Fruit fly (Drosophila melanogaster): ENCODE results near the gene CG45263.

CG45263 gene

dm6 chr3R:8469716-8470393 lies 7.6 kb downstream of the CG45263 start:
- TF ChIP-seq CG5204 (GFP tag; optimal IDR thresholded peaks at IDR 0.05) (no peak), CG33017 (tag; optimal IDR thresholded peaks at IDR 0.05) (no peak), CG1620 (GFP tag; optimal IDR thresholded peaks at IDR 0.05) (no peak), Clk (GFP tag; optimal IDR thresholded peaks at IDR 0.05) (no peak), Mnt (GFP tag; optimal IDR thresholded peaks at IDR 0.05) (no peak), CG12768 (GFP tag; optimal IDR thresholded peaks at IDR 0.05) (no peak), CG11617 (GFP tag; optimal IDR thresholded peaks at IDR 0.05) (no peak), Hr96 (GFP tag; optimal IDR thresholded peaks at IDR 0.05) (no peak), ovo (GFP tag; optimal IDR thresholded peaks at IDR 0.05) (no peak), CG7045 (GFP tag; optimal IDR thresholded peaks at IDR 0.05) (no peak), cnc (optimal IDR thresholded peaks at IDR 0.05) (no peak), cic (GFP tag; optimal IDR thresholded peaks at IDR 0.05) (no peak), Crg-1 (GFP tag; optimal IDR thresholded peaks at IDR 0.05) (no peak), CG7101 (tag; optimal IDR thresholded peaks at IDR 0.05) (no peak), pad (GFP tag; optimal IDR thresholded peaks at IDR 0.05) (no peak), CG14711 (tag; optimal IDR thresholded peaks at IDR 0.05) (no peak), tj (GFP tag; optimal IDR thresholded peaks at IDR 0.05) (no peak), bab1 (GFP tag; optimal IDR thresholded peaks at IDR 0.05) (no peak), toe (GFP tag; optimal IDR thresholded peaks at IDR 0.05) (no peak), kay (GFP tag; ENCODE audit: borderline replicate concordance) (no peak)

DNA sequence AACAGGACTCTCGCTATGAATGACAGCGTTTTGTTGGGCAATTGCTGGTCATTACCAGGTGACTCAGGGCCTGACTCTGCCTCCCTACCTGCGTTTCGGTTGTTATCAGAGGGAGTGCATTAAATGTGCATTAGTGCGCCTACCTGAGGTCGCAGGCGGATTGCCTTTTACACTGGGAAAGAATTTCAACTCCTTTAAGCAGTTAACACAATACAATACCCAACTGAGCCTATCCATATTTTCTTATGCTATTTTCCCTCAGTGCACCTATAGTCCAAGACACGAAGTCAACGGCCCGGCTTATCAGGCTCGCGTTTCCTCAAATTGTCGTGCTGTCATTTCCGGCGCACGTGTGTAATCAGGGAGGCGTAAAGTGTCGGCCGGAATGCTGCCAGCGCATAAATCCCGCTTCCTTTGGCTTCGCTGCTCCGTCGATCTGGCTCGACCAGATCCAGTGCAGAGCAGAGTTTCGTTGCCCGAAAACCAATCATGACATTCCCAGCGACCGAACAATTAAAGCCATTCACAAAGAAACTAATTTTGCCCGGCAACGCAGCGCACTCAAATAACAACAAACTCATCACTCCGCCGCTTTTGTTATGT lies 9.5 kb downstream of the CG45263 start:
- TF ChIP-seq CG1620 (GFP tag; optimal IDR thresholded peaks at IDR 0.05) (no peak), ovo (GFP tag; optimal IDR thresholded peaks at IDR 0.05) (no peak), cic (GFP tag; optimal IDR thresholded peaks at IDR 0.05) (no peak), Hr96 (GFP tag; optimal IDR thresholded peaks at IDR 0.05) (no peak)

DNA sequence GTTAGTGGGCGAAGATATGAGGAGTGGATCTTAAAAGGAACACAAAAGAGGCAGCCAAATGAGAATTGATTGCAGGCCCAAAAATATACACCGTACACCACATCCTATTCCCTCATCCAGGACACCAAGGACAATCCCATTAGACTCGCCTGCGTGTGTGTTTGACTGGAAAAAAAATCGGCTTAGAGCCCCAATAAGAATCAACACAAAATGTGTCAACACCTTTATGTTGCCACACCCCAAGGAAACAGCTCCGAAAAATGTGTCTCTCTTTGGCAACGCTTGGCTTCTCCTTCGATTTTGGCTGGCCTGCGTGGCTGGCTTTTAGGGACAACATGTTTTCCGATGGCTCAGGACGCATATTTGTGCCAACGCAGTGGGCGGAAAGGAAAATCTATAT lies 13.5 kb downstream of the CG45263 start:
- no peak for TF ChIP-seq CG12768 (GFP tag; optimal IDR thresholded peaks at IDR 0.05)
- TF ChIP-seq CG33017 (tag; optimal IDR thresholded peaks at IDR 0.05) = no peak
- TF ChIP-seq ovo (GFP tag; optimal IDR thresholded peaks at IDR 0.05) = no peak
- no peak for TF ChIP-seq cic (GFP tag; optimal IDR thresholded peaks at IDR 0.05)
- TF ChIP-seq Crg-1 (GFP tag; optimal IDR thresholded peaks at IDR 0.05) = no peak
- no peak for TF ChIP-seq pad (GFP tag; optimal IDR thresholded peaks at IDR 0.05)
- no peak for TF ChIP-seq cnc (optimal IDR thresholded peaks at IDR 0.05)
- TF ChIP-seq CG7045 (GFP tag; optimal IDR thresholded peaks at IDR 0.05) = no peak
- TF ChIP-seq Hr96 (GFP tag; optimal IDR thresholded peaks at IDR 0.05) = no peak
- no peak for TF ChIP-seq CG14711 (tag; optimal IDR thresholded peaks at IDR 0.05)
- no peak for TF ChIP-seq bab1 (GFP tag; optimal IDR thresholded peaks at IDR 0.05)
- no peak for TF ChIP-seq CG1620 (GFP tag; optimal IDR thresholded peaks at IDR 0.05)
- TF ChIP-seq Clk (GFP tag; optimal IDR thresholded peaks at IDR 0.05) = no peak
- no peak for TF ChIP-seq CG5204 (GFP tag; optimal IDR thresholded peaks at IDR 0.05)
- TF ChIP-seq toe (GFP tag; optimal IDR thresholded peaks at IDR 0.05) = no peak
- no peak for TF ChIP-seq CG11617 (GFP tag; optimal IDR thresholded peaks at IDR 0.05)
- TF ChIP-seq Mnt (GFP tag; optimal IDR thresholded peaks at IDR 0.05) = no peak
- TF ChIP-seq kay (GFP tag; ENCODE audit: borderline replicate concordance) = no peak

DNA sequence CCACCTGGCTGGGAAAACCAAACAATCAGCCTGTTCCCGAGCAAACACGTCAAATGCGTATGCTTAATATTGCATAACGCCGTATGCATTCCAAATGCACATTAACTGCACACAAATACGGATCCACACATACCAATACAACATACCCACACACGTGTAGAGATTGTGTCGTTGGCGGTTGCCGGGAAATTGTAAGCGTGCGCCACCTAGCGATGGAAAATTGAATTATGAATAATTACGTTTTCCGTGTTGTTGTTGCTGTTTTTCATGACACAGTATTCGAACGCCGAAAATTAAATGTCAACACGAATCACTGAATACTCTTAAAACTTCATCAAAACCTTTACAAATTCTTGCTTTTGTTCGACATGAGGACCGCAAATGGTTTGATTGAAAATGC lies 21.0 kb downstream of the CG45263 start:
- TF ChIP-seq toe (GFP tag; optimal IDR thresholded peaks at IDR 0.05) (no peak), CG7101 (tag; optimal IDR thresholded peaks at IDR 0.05) (no peak), pad (GFP tag; optimal IDR thresholded peaks at IDR 0.05) (no peak), CG1620 (GFP tag; optimal IDR thresholded peaks at IDR 0.05) (no peak), cic (GFP tag; optimal IDR thresholded peaks at IDR 0.05) (no peak), CG7045 (GFP tag; optimal IDR thresholded peaks at IDR 0.05) (no peak), bab1 (GFP tag; optimal IDR thresholded peaks at IDR 0.05) (no peak), CG5204 (GFP tag; optimal IDR thresholded peaks at IDR 0.05) (no peak), ovo (GFP tag; optimal IDR thresholded peaks at IDR 0.05) (no peak), Crg-1 (GFP tag; optimal IDR thresholded peaks at IDR 0.05) (no peak), Clk (GFP tag; optimal IDR thresholded peaks at IDR 0.05) (no peak), CG33017 (tag; optimal IDR thresholded peaks at IDR 0.05) (no peak), Mnt (GFP tag; optimal IDR thresholded peaks at IDR 0.05) (no peak), CG11617 (GFP tag; optimal IDR thresholded peaks at IDR 0.05) (no peak), CG12768 (GFP tag; optimal IDR thresholded peaks at IDR 0.05) (no peak), kay (GFP tag; ENCODE audit: borderline replicate concordance) (no peak), tj (GFP tag; optimal IDR thresholded peaks at IDR 0.05) (no peak), cnc (optimal IDR thresholded peaks at IDR 0.05) (no peak), Hr96 (GFP tag; optimal IDR thresholded peaks at IDR 0.05) (no peak)

- TF ChIP-seq Hr96 (GFP tag; optimal IDR thresholded peaks at IDR 0.05) = no peak
- TF ChIP-seq CG7101 (tag; optimal IDR thresholded peaks at IDR 0.05) = no peak
- TF ChIP-seq CG12768 (GFP tag; optimal IDR thresholded peaks at IDR 0.05) = no peak
- no peak for TF ChIP-seq bab1 (GFP tag; optimal IDR thresholded peaks at IDR 0.05)
- no peak for TF ChIP-seq cnc (optimal IDR thresholded peaks at IDR 0.05)
- TF ChIP-seq CG5204 (GFP tag; optimal IDR thresholded peaks at IDR 0.05) = no peak
- no peak for TF ChIP-seq toe (GFP tag; optimal IDR thresholded peaks at IDR 0.05)
- TF ChIP-seq Mnt (GFP tag; optimal IDR thresholded peaks at IDR 0.05) = no peak
- no peak for TF ChIP-seq Clk (GFP tag; optimal IDR thresholded peaks at IDR 0.05)
- TF ChIP-seq CG14711 (tag; optimal IDR thresholded peaks at IDR 0.05) = no peak
- TF ChIP-seq ovo (GFP tag; optimal IDR thresholded peaks at IDR 0.05) = no peak
Measured at dm6 chr3R:8453344-8453743, 24.1 kb downstream of the CG45263 start.

- TF ChIP-seq CG7101 (tag; optimal IDR thresholded peaks at IDR 0.05) = no peak
- TF ChIP-seq bab1 (GFP tag; optimal IDR thresholded peaks at IDR 0.05) = no peak
- no peak for TF ChIP-seq cnc (optimal IDR thresholded peaks at IDR 0.05)
- TF ChIP-seq cic (GFP tag; optimal IDR thresholded peaks at IDR 0.05) = no peak
- no peak for TF ChIP-seq CG11617 (GFP tag; optimal IDR thresholded peaks at IDR 0.05)
- no peak for TF ChIP-seq Mnt (GFP tag; optimal IDR thresholded peaks at IDR 0.05)
Measured at dm6 chr3R:8448943-8449342, 28.5 kb downstream of the CG45263 start.
